Fruit fly (Drosophila melanogaster) whole organism, embryonic: Measurements from ENCODE around the gene Hsp83.

ENCODE experiments used
- Blimp-1 ChIP-seq: fragments of 200-800 bp; sonication (Bioruptor generic); optimal IDR thresholded peaks from 3 replicates; lab custom pipeline; 2018; ENCODE audit warnings: missing biosample characterization, missing genetic modification characterization, mild to moderate bottlenecking, moderate library complexity, missing genetic modification reagents
- CG10979 ChIP-seq: fragments of 200-800 bp; sonication (Bioruptor generic); optimal IDR thresholded peaks from 2 replicates; lab custom pipeline; 2018; ENCODE audit warnings: missing biosample characterization, mild to moderate bottlenecking, missing genetic modification characterization, moderate library complexity
- CG11398 ChIP-seq: fragments of 200-800 bp; sonication (Bioruptor generic); optimal IDR thresholded peaks from 2 replicates; lab custom pipeline; 2016; ENCODE audit warnings: missing biosample characterization, missing genetic modification characterization
- CG13775 ChIP-seq: fragments of 200-800 bp; sonication (Bioruptor generic); optimal IDR thresholded peaks from 3 replicates; lab custom pipeline; 2017; ENCODE audit warnings: missing biosample characterization, mild to moderate bottlenecking, missing genetic modification characterization
- CG13894 ChIP-seq: fragments of 200-800 bp; sonication (Bioruptor generic); optimal IDR thresholded peaks from 3 replicates; lab custom pipeline; 2018; ENCODE audit warnings: missing biosample characterization, mild to moderate bottlenecking, missing genetic modification characterization, moderate library complexity
- CG14014 ChIP-seq: fragments of 200-800 bp; sonication (Bioruptor generic); IDR thresholded peaks from 2 replicates; pipeline ENCODE4 v1.3.6; 2022; ENCODE audit warnings: missing biosample characterization, missing genetic modification characterization
- CG14667 ChIP-seq: fragments of 200-800 bp; sonication (Bioruptor generic); IDR thresholded peaks from 2 replicates; pipeline ENCODE4 v1.3.6; 2022; ENCODE audit warnings: missing biosample characterization, missing genetic modification characterization
- CG1529 ChIP-seq: fragments of 200-800 bp; sonication (Bioruptor generic); optimal IDR thresholded peaks from 3 replicates; lab custom pipeline; 2018; ENCODE audit warnings: missing biosample characterization, missing genetic modification characterization
- CG15696 ChIP-seq: fragments of 200-800 bp; sonication (Bioruptor generic); optimal IDR thresholded peaks from 2 replicates; lab custom pipeline; 2019; ENCODE audit warnings: missing biosample characterization, mild to moderate bottlenecking, missing genetic modification characterization, moderate library complexity
- CG17612 ChIP-seq: fragments of 200-800 bp; sonication (Bioruptor generic); IDR thresholded peaks from 2 replicates; pipeline ENCODE4 v1.3.6; 2022; ENCODE audit warnings: missing biosample characterization, missing genetic modification characterization
- CG17802 ChIP-seq: fragments of 200-800 bp; sonication (Bioruptor generic); optimal IDR thresholded peaks from 2 replicates; lab custom pipeline; 2018; ENCODE audit warnings: missing biosample characterization, mild to moderate bottlenecking, missing genetic modification characterization, moderate library complexity
- CG2199 ChIP-seq: fragments of 200-800 bp; sonication (Bioruptor generic); IDR thresholded peaks from 3 replicates; pipeline ENCODE4 v1.3.6; 2022; ENCODE audit warnings: missing biosample characterization, missing genetic modification characterization
- CG34376 ChIP-seq: fragments of 200-800 bp; sonication (Bioruptor generic); optimal IDR thresholded peaks from 2 replicates; lab custom pipeline; 2018; ENCODE audit warnings: missing biosample characterization, mild to moderate bottlenecking, missing genetic modification characterization
- CG4854 ChIP-seq: fragments of 200-800 bp; sonication (Bioruptor generic); optimal IDR thresholded peaks from 2 replicates; lab custom pipeline; 2016; ENCODE audit warnings: missing biosample characterization, missing genetic modification characterization, inconsistent platforms
- CG6765 ChIP-seq: fragments of 200-800 bp; sonication (Bioruptor generic); optimal IDR thresholded peaks from 3 replicates; lab custom pipeline; 2017; ENCODE audit warnings: missing biosample characterization, mild to moderate bottlenecking, missing genetic modification characterization
- CG6854 ChIP-seq: fragments of 200-800 bp; sonication (Bioruptor generic); optimal IDR thresholded peaks from 3 replicates; lab custom pipeline; 2017; ENCODE audit warnings: missing biosample characterization, mild to moderate bottlenecking, missing genetic modification characterization
- CG9727 ChIP-seq: fragments of 200-800 bp; sonication (Bioruptor generic); optimal IDR thresholded peaks from 3 replicates; lab custom pipeline; 2017; ENCODE audit warnings: missing biosample characterization, mild to moderate bottlenecking, missing genetic modification characterization
- CG9817 ChIP-seq: fragments of 200-800 bp; sonication (Bioruptor generic); optimal IDR thresholded peaks from 2 replicates; lab custom pipeline; 2018; ENCODE audit warnings: missing biosample characterization, mild to moderate bottlenecking, missing genetic modification characterization, moderate library complexity
- D ChIP-seq, 2 experiments: fragments of 200-800 bp in 1 of 2; fragments of >200 bp in 1 of 2; sonication (Bioruptor generic) in 1 of 2; optimal IDR thresholded peaks; 2 replicates in 1 of 2; 3 replicates in 1 of 2; lab custom pipeline; 2017; ENCODE audit warnings: mild to moderate bottlenecking in 1 of 2, missing biosample characterization in 1 of 2, missing genetic modification characterization in 1 of 2, missing genetic modification reagents in 1 of 2
- E2f1 ChIP-seq: fragments of 200-800 bp; sonication (Bioruptor generic); IDR thresholded peaks from 2 replicates; pipeline ENCODE4 v1.3.6; 2022; ENCODE audit warnings: missing biosample characterization, missing genetic modification characterization
- Fer1 ChIP-seq: fragments of 200-800 bp; sonication (Bioruptor generic); optimal IDR thresholded peaks from 2 replicates; lab custom pipeline; 2017; ENCODE audit warnings: missing biosample characterization, mild to moderate bottlenecking, missing genetic modification characterization
- Gsc ChIP-seq: fragments of 200-800 bp; sonication (Bioruptor generic); IDR thresholded peaks from 2 replicates; pipeline ENCODE4 v1.3.6; 2022; ENCODE audit warnings: missing biosample characterization, missing genetic modification characterization
- Hand ChIP-seq: fragments of 200-800 bp; sonication (Bioruptor generic); optimal IDR thresholded peaks from 2 replicates; lab custom pipeline; 2017; ENCODE audit warnings: mild to moderate bottlenecking, missing biosample characterization, missing genetic modification reagents, missing genetic modification characterization
- Hr39 ChIP-seq: fragments of >200 bp; optimal IDR thresholded peaks from 2 replicates; lab custom pipeline; 2017
- Lhr ChIP-seq: fragments of 200-800 bp; sonication (Bioruptor generic); optimal IDR thresholded peaks from 3 replicates; lab custom pipeline; 2017; ENCODE audit warnings: mild to moderate bottlenecking, missing biosample characterization, missing genetic modification reagents, missing genetic modification characterization
- Lim3 ChIP-seq: fragments of 200-800 bp; sonication (Bioruptor generic); IDR thresholded peaks from 2 replicates; pipeline ENCODE4 v1.3.6; 2022; ENCODE audit warnings: missing biosample characterization, missing genetic modification characterization
- Mes4 ChIP-seq: fragments of 200-800 bp; sonication (Bioruptor generic); optimal IDR thresholded peaks from 2 replicates; lab custom pipeline; 2016; ENCODE audit warnings: missing biosample characterization, missing genetic modification characterization
- Nf-YA ChIP-seq: fragments of 200-800 bp; sonication (Bioruptor generic); IDR thresholded peaks from 2 replicates; pipeline ENCODE4 v1.3.6; 2022; ENCODE audit warnings: missing biosample characterization, missing genetic modification characterization
- Sry-δ ChIP-seq: fragments of 200-800 bp; sonication (Bioruptor generic); optimal IDR thresholded peaks from 2 replicates; lab custom pipeline; 2016; ENCODE audit warnings: missing biosample characterization, missing genetic modification characterization
- ab ChIP-seq: fragments of 200-800 bp; sonication (Bioruptor generic); optimal IDR thresholded peaks from 2 replicates; lab custom pipeline; 2016; ENCODE audit warnings: missing biosample characterization, missing genetic modification characterization
- al ChIP-seq: fragments of 200-800 bp; sonication (Bioruptor generic); IDR thresholded peaks from 2 replicates; pipeline ENCODE4 v1.3.6; 2022; ENCODE audit warnings: missing biosample characterization, missing genetic modification characterization
- cato ChIP-seq: fragments of 200-800 bp; sonication (Bioruptor generic); optimal IDR thresholded peaks from 2 replicates; lab custom pipeline; 2016; ENCODE audit warnings: missing biosample characterization, missing genetic modification characterization, borderline replicate concordance
- da ChIP-seq: fragments of 200-800 bp; sonication (Bioruptor generic); optimal IDR thresholded peaks from 2 replicates; lab custom pipeline; 2016; ENCODE audit warnings: missing biosample characterization, missing genetic modification characterization
- disco-r ChIP-seq: fragments of 200-800 bp; sonication (Bioruptor generic); optimal IDR thresholded peaks from 2 replicates; lab custom pipeline; 2016; ENCODE audit warnings: missing biosample characterization, missing genetic modification characterization
- dmrt11E ChIP-seq: fragments of 200-800 bp; sonication (Bioruptor generic); optimal IDR thresholded peaks from 3 replicates; lab custom pipeline; 2018; ENCODE audit warnings: missing biosample characterization, mild to moderate bottlenecking, missing genetic modification characterization, moderate library complexity
- fd64A ChIP-seq: fragments of 200-800 bp; sonication (Bioruptor generic); optimal IDR thresholded peaks from 3 replicates; lab custom pipeline; 2018; ENCODE audit warnings: missing biosample characterization, mild to moderate bottlenecking, missing genetic modification characterization
- gem ChIP-seq: fragments of 200-800 bp; sonication (Bioruptor generic); optimal IDR thresholded peaks from 2 replicates; lab custom pipeline; 2019; ENCODE audit warnings: missing biosample characterization, mild to moderate bottlenecking, missing genetic modification characterization, moderate library complexity
- hb ChIP-seq: fragments of 200-800 bp; sonication (Bioruptor generic); IDR thresholded peaks from 3 replicates; pipeline ENCODE4 v1.3.6; 2022; ENCODE audit warnings: missing biosample characterization, missing genetic modification characterization; ENCODE audit not compliant: partially characterized antibody
- kay ChIP-seq: fragments of 200-800 bp; sonication (Bioruptor generic); optimal IDR thresholded peaks from 2 replicates; lab custom pipeline; 2016; ENCODE audit warnings: missing biosample characterization, missing genetic modification characterization
- mld ChIP-seq: fragments of 200-800 bp; sonication (Bioruptor generic); IDR thresholded peaks from 3 replicates; pipeline ENCODE4 v1.3.6; 2022; ENCODE audit warnings: missing biosample characterization, missing genetic modification characterization; ENCODE audit not compliant: partially characterized antibody
- nerfin-1 ChIP-seq: fragments of 200-800 bp; sonication (Bioruptor generic); optimal IDR thresholded peaks from 3 replicates; lab custom pipeline; 2019; ENCODE audit warnings: missing biosample characterization, mild to moderate bottlenecking, missing genetic modification characterization, moderate library complexity
- nmo ChIP-seq: fragments of 200-800 bp; sonication (Bioruptor generic); optimal IDR thresholded peaks from 2 replicates; lab custom pipeline; 2018; ENCODE audit warnings: missing biosample characterization, mild to moderate bottlenecking, missing genetic modification characterization, moderate library complexity
- peb ChIP-seq: fragments of 200-800 bp; sonication (Bioruptor generic); IDR thresholded peaks from 2 replicates; pipeline ENCODE4 v1.3.6; 2022; ENCODE audit warnings: missing biosample characterization, missing genetic modification characterization
- pros ChIP-seq: fragments of 200-800 bp; sonication (Bioruptor generic); optimal IDR thresholded peaks from 3 replicates; lab custom pipeline; 2019; ENCODE audit warnings: missing biosample characterization, mild to moderate bottlenecking, missing genetic modification characterization, moderate library complexity
- sd ChIP-seq: fragments of 200-800 bp; sonication (Bioruptor generic); optimal IDR thresholded peaks from 3 replicates; lab custom pipeline; 2018; ENCODE audit warnings: missing biosample characterization, mild to moderate bottlenecking, missing genetic modification characterization, moderate library complexity
- seq ChIP-seq: fragments of 200-800 bp; sonication (Bioruptor generic); IDR thresholded peaks from 2 replicates; pipeline ENCODE4 v1.3.6; 2022; ENCODE audit warnings: missing biosample characterization, missing genetic modification characterization
- sna ChIP-seq: fragments of 200-800 bp; sonication (Bioruptor generic); IDR thresholded peaks from 2 replicates; pipeline ENCODE4 v1.3.6; 2022; ENCODE audit warnings: missing biosample characterization, missing genetic modification characterization; ENCODE audit not compliant: partially characterized antibody
- stwl ChIP-seq: fragments of 200-800 bp; sonication (Bioruptor generic); optimal IDR thresholded peaks from 3 replicates; lab custom pipeline; 2018; ENCODE audit warnings: missing biosample characterization, mild to moderate bottlenecking, missing genetic modification characterization, moderate library complexity
- tin ChIP-seq: fragments of 200-800 bp; sonication (Bioruptor generic); optimal IDR thresholded peaks from 3 replicates; lab custom pipeline; 2016; ENCODE audit warnings: missing biosample characterization, missing genetic modification characterization
- wdn ChIP-seq: fragments of 200-800 bp; sonication (Bioruptor generic); IDR thresholded peaks from 2 replicates; pipeline ENCODE4 v1.3.6; 2022; ENCODE audit warnings: missing biosample characterization, missing genetic modification characterization

Gene Hsp83

DNA sequence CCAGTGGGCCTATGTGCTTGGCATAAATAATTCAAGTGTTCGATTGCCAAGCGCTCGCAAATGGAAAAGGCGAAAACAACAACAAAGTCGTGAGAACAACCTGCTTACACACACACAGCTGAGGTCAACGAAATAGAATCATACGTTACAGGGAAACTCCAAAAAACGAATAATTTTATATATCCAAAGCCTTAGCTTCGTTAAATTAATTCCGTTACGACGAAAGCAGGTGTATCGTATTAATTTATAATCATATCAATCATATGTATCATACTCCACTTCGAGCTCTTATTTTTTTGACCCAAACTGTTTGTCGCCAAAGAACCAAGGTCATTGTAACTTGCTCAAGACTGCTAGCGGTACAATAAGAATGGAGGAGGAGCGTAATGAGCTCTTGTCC, 13.3 kb upstream of the Hsp83 start (continued):
- TF ChIP-seq gem (tag; lab: Kevin White, UChicago) (peak; percentile 93), CG4854 (GFP tag; lab: Kevin White, UChicago) (peak; percentile 85), pros (no peak), sna (no peak), nmo (GFP tag; lab: Kevin White, UChicago) (peak; percentile 80), tin (GFP tag; lab: Kevin White, UChicago) (peak; percentile 86), CG14014 (peak; percentile 89), wdn (GFP tag; lab: Robert Waterston, UW) (peak; percentile 75), peb (GFP tag; lab: Robert Waterston, UW) (peak; percentile 70), stwl (tag; lab: Kevin White, UChicago) (no peak), CG6854 (GFP tag; lab: Kevin White, UChicago) (peak; percentile 82), Lim3 (GFP tag; lab: Robert Waterston, UW) (0 out of 2 replicates have a peak, but pooled peaks have one; percentile 38), disco-r (GFP tag; lab: Kevin White, UChicago) (peak; percentile 79), Gsc (GFP tag; lab: Robert Waterston, UW) (peak; percentile 57; the same call in 1 of the 2 replicates), D (optimal IDR thresholded peaks at IDR 0.05; lab: Kevin White, UChicago) (no peak), D (GFP tag; optimal IDR thresholded peaks at IDR 0.05; lab: Kevin White, UChicago) (peak; percentile 82), CG9727 (GFP tag; lab: Kevin White, UChicago) (peak; percentile 80), CG1529 (peak; percentile 62), CG17802 (peak; percentile 68), CG2199 (GFP tag; lab: Robert Waterston, UW) (peak; percentile 77; the same call in 1 of the 3 replicates), seq (GFP tag; lab: Robert Waterston, UW) (peak; percentile 82), ab (peak; percentile 46), Hr39 (lab: Kevin White, UChicago) (no peak), Nf-YA (GFP tag; lab: Robert Waterston, UW) (peak; percentile 72), CG15696 (tag; lab: Kevin White, UChicago) (peak; percentile 77), fd64A (peak; percentile 57), CG14667 (GFP tag; lab: Robert Waterston, UW) (peak; percentile 75), CG6765 (peak; percentile 84), dmrt11E (tag; lab: Kevin White, UChicago) (peak; percentile 85), hb (GFP tag; lab: Robert Waterston, UW) (no peak), CG11398 (GFP tag; lab: Kevin White, UChicago) (peak; percentile 24), CG13775 (GFP tag; lab: Kevin White, UChicago) (peak; percentile 78), E2f1 (peak; percentile 91), CG34376 (peak; percentile 59), Blimp-1 (GFP tag; lab: Kevin White, UChicago) (peak; percentile 88), Sry-δ (GFP tag; lab: Kevin White, UChicago) (no peak), CG10979 (tag; lab: Kevin White, UChicago) (peak; percentile 92), CG17612 (peak; percentile 67; the same call in 1 of the 2 replicates), nerfin-1 (tag; lab: Kevin White, UChicago) (peak; percentile 52), Mes4 (GFP tag; lab: Kevin White, UChicago) (peak; percentile 60), CG9817 (peak; percentile 76), al (GFP tag; lab: Robert Waterston, UW) (peak; percentile 76), kay (GFP tag; lab: Kevin White, UChicago) (peak; percentile 74), sd (tag; lab: Kevin White, UChicago) (no peak), Fer1 (GFP tag; lab: Kevin White, UChicago) (no peak), mld (GFP tag; lab: Robert Waterston, UW) (no peak), Hand (GFP tag; lab: Kevin White, UChicago) (peak; percentile 64), cato (peak; percentile 45), Lhr (GFP tag; lab: Kevin White, UChicago) (peak; percentile 34), CG13894 (tag; lab: Kevin White, UChicago) (peak; percentile 61), da (GFP tag; lab: Kevin White, UChicago) (no peak)
